Worm (Caenorhabditis elegans) whole organism, midembryonic: ENCODE results near the gene cogc-6.

ENCODE experiments used
- T22C8.4 ChIP-seq: fragments of 200-800 bp; sonication (Bioruptor generic); IDR thresholded peaks from 2 replicates; pipeline ENCODE4 v1.3.6; 2022; ENCODE audit warnings: missing genetic modification characterization, missing compliant biosample characterization
- cog-1 ChIP-seq: sonication (generic microtip); optimal IDR thresholded peaks from 2 replicates; lab custom pipeline; 2016; ENCODE audit warnings: missing genetic modification characterization, missing compliant biosample characterization
- flt-1 ChIP-seq: fragments of 200-800 bp; sonication (Bioruptor generic); IDR thresholded peaks from 2 replicates; pipeline ENCODE4 v1.3.6; 2022; ENCODE audit warnings: missing genetic modification characterization, missing compliant biosample characterization
- klf-2 ChIP-seq: fragments of 200-800 bp; sonication (Bioruptor generic); conservative IDR thresholded peaks from 2 replicates; pipeline ENCODE4 v1.3.6; 2022; ENCODE audit warnings: missing genetic modification reagents, missing genetic modification characterization, missing compliant biosample characterization
- med-1 ChIP-seq: sonication (generic microtip); optimal IDR thresholded peaks from 2 replicates; lab custom pipeline; 2017; ENCODE audit warnings: missing genetic modification characterization, mild to moderate bottlenecking, missing compliant biosample characterization, antibody characterized with exemption, missing genetic modification reagents; ENCODE audit not compliant: insufficient read depth
- ref-1 ChIP-seq: fragments of 200-800 bp; sonication (Bioruptor generic); conservative IDR thresholded peaks from 2 replicates; pipeline ENCODE4 v1.3.6; 2022; ENCODE audit warnings: missing genetic modification reagents, missing genetic modification characterization, missing compliant biosample characterization
- tab-1 ChIP-seq: fragments of 200-800 bp; sonication (Bioruptor generic); IDR thresholded peaks from 2 replicates; pipeline ENCODE4 v1.3.6; 2022; ENCODE audit warnings: missing genetic modification characterization, missing compliant biosample characterization
- ztf-23 ChIP-seq: fragments of 200-800 bp; sonication (Bioruptor generic); IDR thresholded peaks from 2 replicates; pipeline ENCODE4 v1.3.6; 2022; ENCODE audit warnings: missing genetic modification reagents, missing genetic modification characterization, missing compliant biosample characterization
- ztf-29 ChIP-seq: fragments of 200-800 bp; sonication (Bioruptor generic); IDR thresholded peaks from 2 replicates; pipeline ENCODE4 v1.3.6; 2022; ENCODE audit warnings: missing genetic modification reagents, missing genetic modification characterization, missing compliant biosample characterization

The cogc-6 gene

ce11 chrV:8196993-8197392 lies 24.1 kb downstream of the cogc-6 start:
- TF ChIP-seq ref-1 (no peak), flt-1 (GFP tag; lab: Robert Waterston, UW) (no peak), klf-2 (no peak), tab-1 (GFP tag; lab: Robert Waterston, UW) (no peak), ztf-23 (GFP tag; lab: Robert Waterston, UW) (no peak), ztf-29 (no peak), T22C8.4 (GFP tag; lab: Robert Waterston, UW) (no peak), med-1 (no peak), cog-1 (no peak)

ce11 chrV:8195889-8196418 lies 25.2 kb downstream of the cogc-6 start, which contains the start of gene F20D6.10:
F20D6.10 (minus strand) TSS chrV:8195939.
- TF ChIP-seq flt-1 (GFP tag; lab: Robert Waterston, UW) (no peak), T22C8.4 (GFP tag; lab: Robert Waterston, UW) (no peak), med-1 (no peak), tab-1 (GFP tag; lab: Robert Waterston, UW) (no peak), ztf-29 (no peak), cog-1 (no peak), ref-1 (no peak), klf-2 (no peak), ztf-23 (GFP tag; lab: Robert Waterston, UW) (no peak)

DNA sequence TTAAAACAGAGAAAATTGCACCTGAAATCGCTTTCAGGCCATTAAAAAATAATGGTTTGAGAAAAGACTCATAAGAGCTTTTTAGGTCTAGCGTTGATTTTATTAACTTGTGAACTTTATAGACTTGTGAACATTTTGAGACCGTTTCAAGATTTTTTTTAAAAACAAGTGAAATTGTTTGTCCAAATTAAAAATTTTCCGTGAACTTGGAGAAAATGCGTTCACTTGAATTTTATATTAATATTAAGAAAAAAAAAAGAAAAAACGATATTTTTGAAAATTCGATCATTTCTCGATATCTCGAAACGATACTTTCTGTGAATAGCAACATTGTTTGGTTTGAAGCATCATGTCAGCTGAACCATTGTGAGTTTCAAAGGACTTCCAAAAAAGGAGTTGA lies 30.7 kb downstream of the cogc-6 start, which contains the start of gene F20D6.1:
Gene F20D6.1, plus strand, starts transcription at position 301 of the 400 bp plus-strand sequence.
- TF ChIP-seq flt-1 (GFP tag; lab: Robert Waterston, UW) (no peak), ztf-29 (no peak), T22C8.4 (GFP tag; lab: Robert Waterston, UW) (no peak), klf-2 (no peak), ref-1 (no peak), cog-1 (no peak), med-1 (no peak)

DNA sequence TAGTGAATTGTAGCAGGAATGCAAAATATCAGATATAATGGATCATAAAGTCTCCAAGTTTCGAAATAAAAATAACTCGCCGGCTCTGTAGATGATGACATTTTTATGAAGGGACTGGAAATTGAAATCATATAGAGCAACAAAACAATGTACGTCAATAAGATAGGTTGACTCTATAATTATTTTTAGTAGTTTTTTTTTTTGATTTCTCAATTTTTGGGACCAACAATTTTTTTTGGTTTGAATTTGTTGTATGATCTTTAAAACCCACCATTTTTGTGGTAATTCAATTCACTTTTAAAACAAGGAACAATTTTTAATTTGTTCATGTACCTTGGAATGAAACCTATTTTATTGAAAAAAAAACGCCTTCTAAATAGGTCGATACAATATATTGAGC lies 31.1 kb downstream of the cogc-6 start, which contains the start of gene F20D6.12:
Gene F20D6.12, minus strand, starts transcription at position 101 of the 400 bp plus-strand sequence.
- no peak for TF ChIP-seq cog-1
- no peak for TF ChIP-seq tab-1 (GFP tag; lab: Robert Waterston, UW)
- no peak for TF ChIP-seq ztf-23 (GFP tag; lab: Robert Waterston, UW)
- no peak for TF ChIP-seq flt-1 (GFP tag; lab: Robert Waterston, UW)
- TF ChIP-seq klf-2, result no peak
- TF ChIP-seq ref-1, result no peak
- TF ChIP-seq ztf-29, result no peak
- no peak for TF ChIP-seq T22C8.4 (GFP tag; lab: Robert Waterston, UW)
- no peak for TF ChIP-seq med-1

DNA sequence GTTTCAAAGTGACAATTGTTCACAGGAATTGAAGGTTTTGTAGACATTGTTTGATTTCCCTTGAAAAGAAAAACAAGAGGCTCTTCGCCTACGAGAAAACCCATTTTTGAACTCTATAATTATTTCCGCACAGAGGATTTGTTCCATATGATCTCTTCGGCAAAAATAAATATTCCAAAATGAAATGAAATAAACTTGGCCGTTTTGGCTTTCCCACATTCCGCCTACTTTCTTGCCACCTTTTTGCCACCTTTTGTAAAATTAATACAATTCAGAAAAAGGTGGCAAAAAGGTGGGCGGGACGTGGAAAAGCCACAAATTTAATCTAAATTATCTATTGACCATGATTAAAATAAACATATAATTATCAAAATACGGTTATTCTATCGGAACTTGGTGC lies 32.7 kb downstream of the cogc-6 start, which contains the start of gene F20D6.15:
Gene F20D6.15, minus strand, starts transcription at position 47 of the 400 bp plus-strand sequence.
- no peak for TF ChIP-seq ref-1
- no peak for TF ChIP-seq med-1
- TF ChIP-seq ztf-23 (GFP tag; lab: Robert Waterston, UW), result no peak
- TF ChIP-seq tab-1 (GFP tag; lab: Robert Waterston, UW), result no peak
- no peak for TF ChIP-seq ztf-29
- no peak for TF ChIP-seq cog-1
- TF ChIP-seq klf-2, result no peak
- no peak for TF ChIP-seq T22C8.4 (GFP tag; lab: Robert Waterston, UW)
- TF ChIP-seq flt-1 (GFP tag; lab: Robert Waterston, UW), result no peak

ce11 chrV:8185737-8186136 lies 35.4 kb downstream of the cogc-6 start, which contains the start of gene F20D6.2:
F20D6.2 (plus strand) TSS chrV:8186037.
- TF ChIP-seq klf-2 (no peak), T22C8.4 (GFP tag; lab: Robert Waterston, UW) (no peak), cog-1 (no peak), flt-1 (GFP tag; lab: Robert Waterston, UW) (no peak), ztf-29 (no peak), ztf-23 (GFP tag; lab: Robert Waterston, UW) (no peak), med-1 (no peak), ref-1 (no peak), tab-1 (GFP tag; lab: Robert Waterston, UW) (no peak)

DNA sequence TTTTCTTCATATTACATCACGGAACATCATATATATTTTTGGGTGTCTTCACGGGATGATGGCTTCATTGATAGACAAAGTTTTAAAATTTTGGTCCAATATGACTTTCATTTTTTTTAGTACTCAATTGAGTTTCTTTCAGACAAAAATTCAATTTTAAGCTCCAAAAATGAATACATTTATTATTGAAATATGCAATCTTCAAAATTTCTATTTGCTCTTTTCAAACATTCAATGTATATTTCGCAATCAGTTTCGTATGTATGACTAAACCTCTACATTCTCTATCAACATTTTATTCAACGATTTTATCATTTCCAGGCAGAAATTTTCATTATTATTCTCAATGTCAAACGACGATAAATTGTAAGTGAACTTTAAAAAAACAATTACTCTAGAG lies 37.7 kb downstream of the cogc-6 start, which contains the start of gene srp-8:
Gene srp-8, plus strand, starts transcription at position 301 of the 400 bp plus-strand sequence.
- TF ChIP-seq med-1 (no peak), ztf-23 (GFP tag; lab: Robert Waterston, UW) (no peak), cog-1 (no peak), T22C8.4 (GFP tag; lab: Robert Waterston, UW) (no peak)

- no peak for TF ChIP-seq klf-2
- no peak for TF ChIP-seq ztf-29
Measured at ce11 chrV:8178914-8179542, 42.1 kb downstream of the cogc-6 start, which contains the start of gene srp-7. srp-7 (plus strand) TSS chrV:8179126.

DNA sequence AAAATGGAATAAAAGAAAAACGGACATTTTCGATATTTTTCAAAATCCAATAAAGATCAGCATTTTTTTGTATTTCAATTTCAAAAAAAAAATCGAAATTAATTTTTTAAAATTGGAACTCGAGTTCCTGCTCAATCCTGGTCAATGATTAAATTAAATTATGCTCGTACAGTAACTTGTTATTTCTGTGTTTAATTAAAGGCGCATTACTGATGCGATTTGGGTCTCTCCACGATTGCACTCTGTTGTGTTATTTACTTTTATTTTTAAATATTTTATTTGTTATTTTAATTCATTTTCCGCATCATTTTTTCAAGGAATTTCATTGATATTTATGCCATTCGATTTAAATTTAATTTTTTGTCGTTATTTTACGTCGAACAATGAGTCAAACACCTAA lies 42.8 kb downstream of the cogc-6 start:
- TF ChIP-seq flt-1 (GFP tag; lab: Robert Waterston, UW), result no peak
- no peak for TF ChIP-seq cog-1
- no peak for TF ChIP-seq ref-1
- no peak for TF ChIP-seq T22C8.4 (GFP tag; lab: Robert Waterston, UW)
- TF ChIP-seq ztf-29, result no peak
- TF ChIP-seq med-1, result no peak

DNA sequence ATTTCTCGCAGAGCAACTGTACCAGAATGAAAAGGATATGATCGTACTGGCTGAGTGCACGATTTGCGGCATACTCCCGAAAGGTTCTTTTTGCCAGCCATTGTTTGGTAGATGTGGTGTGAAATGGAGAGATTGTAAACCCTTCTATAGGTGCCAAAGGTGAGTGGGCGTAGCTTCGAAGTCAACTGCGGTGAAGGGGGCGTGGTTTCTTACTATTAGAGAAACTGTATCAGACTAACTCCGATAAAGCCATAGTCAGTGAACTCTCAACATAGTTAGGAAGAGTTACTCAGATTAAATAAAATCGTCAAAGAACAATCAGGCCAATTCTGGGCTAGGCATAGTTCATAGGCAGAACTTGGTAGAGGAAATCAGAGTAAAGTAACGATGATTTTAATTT lies 43.8 kb downstream of the cogc-6 start, which contains the start of gene F20D6.9:
Gene F20D6.9, minus strand, starts transcription at position 101 of the 400 bp plus-strand sequence.
- TF ChIP-seq cog-1 (no peak), tab-1 (GFP tag; lab: Robert Waterston, UW) (no peak), ref-1 (no peak), ztf-29 (no peak), klf-2 (no peak), T22C8.4 (GFP tag; lab: Robert Waterston, UW) (no peak), med-1 (no peak), flt-1 (GFP tag; lab: Robert Waterston, UW) (no peak), ztf-23 (GFP tag; lab: Robert Waterston, UW) (no peak)

DNA sequence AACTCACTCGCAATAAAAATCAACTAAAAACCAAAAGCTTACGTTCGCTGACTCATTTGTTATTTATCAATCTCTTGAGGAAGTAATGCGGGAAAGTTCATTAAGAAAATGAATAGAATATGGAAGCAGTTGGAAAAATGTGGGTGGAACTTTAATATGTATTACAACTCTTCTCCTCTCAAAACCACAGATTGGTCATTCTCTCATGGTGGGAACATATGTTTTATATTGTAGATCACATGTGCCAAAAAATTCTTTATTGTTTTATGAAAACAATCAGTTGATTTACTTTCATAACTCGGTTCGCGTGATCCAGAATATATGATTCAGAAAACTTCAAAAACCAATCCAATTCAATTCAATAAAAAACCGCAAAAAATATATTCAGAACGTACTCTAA lies 49.4 kb downstream of the cogc-6 start:
- TF ChIP-seq tab-1 (GFP tag; lab: Robert Waterston, UW) (no peak), ztf-29 (no peak), klf-2 (no peak), T22C8.4 (GFP tag; lab: Robert Waterston, UW) (no peak), ztf-23 (GFP tag; lab: Robert Waterston, UW) (no peak), ref-1 (no peak), cog-1 (no peak), med-1 (no peak), flt-1 (GFP tag; lab: Robert Waterston, UW) (no peak)
